Fruit fly (Drosophila melanogaster) whole organism, embryonic: ENCODE measurements around the gene Spn28B.

Experiments used
- Atf-2 ChIP-seq: fragments of 200-800 bp; sonication (Bioruptor generic); optimal IDR thresholded peaks from 2 replicates; lab custom pipeline; 2016; ENCODE audit warnings: missing biosample characterization, missing genetic modification characterization
- BEAF-32 ChIP-seq: fragments of 200-800 bp; sonication (Bioruptor generic); optimal IDR thresholded peaks from 3 replicates; lab custom pipeline; 2017; ENCODE audit warnings: missing biosample characterization, missing genetic modification characterization, mild to moderate bottlenecking, moderate library complexity, missing genetic modification reagents
- CG10209 ChIP-seq: fragments of 200-800 bp; sonication (Bioruptor generic); optimal IDR thresholded peaks from 3 replicates; lab custom pipeline; 2017; ENCODE audit warnings: missing biosample characterization, mild to moderate bottlenecking, missing genetic modification characterization, missing genetic modification reagents
- CG10321 ChIP-seq: fragments of 200-800 bp; sonication (Bioruptor generic); IDR thresholded peaks from 2 replicates; pipeline ENCODE4 v1.3.6; 2022; ENCODE audit warnings: missing biosample characterization, missing genetic modification characterization
- CG12942 ChIP-seq: fragments of 200-800 bp; sonication (Bioruptor generic); optimal IDR thresholded peaks from 3 replicates; lab custom pipeline; 2016; ENCODE audit warnings: missing biosample characterization, missing genetic modification characterization
- CG14710 ChIP-seq: fragments of 200-800 bp; sonication (Bioruptor generic); optimal IDR thresholded peaks from 3 replicates; lab custom pipeline; 2019; ENCODE audit warnings: missing biosample characterization, mild to moderate bottlenecking, missing genetic modification characterization, moderate library complexity
- CG14965 ChIP-seq: fragments of 200-800 bp; sonication (Bioruptor generic); optimal IDR thresholded peaks from 2 replicates; lab custom pipeline; 2016; ENCODE audit warnings: missing biosample characterization, missing genetic modification characterization, borderline replicate concordance
- CG1602 ChIP-seq: fragments of 200-800 bp; sonication (Bioruptor generic); optimal IDR thresholded peaks from 3 replicates; lab custom pipeline; 2016; ENCODE audit warnings: missing biosample characterization, missing genetic modification characterization
- CG17186 ChIP-seq: fragments of 200-800 bp; sonication (Bioruptor generic); optimal IDR thresholded peaks from 3 replicates; lab custom pipeline; 2017; ENCODE audit warnings: missing biosample characterization, missing genetic modification reagents, missing genetic modification characterization
- CG17612 ChIP-seq: fragments of 200-800 bp; sonication (Bioruptor generic); IDR thresholded peaks from 2 replicates; pipeline ENCODE4 v1.3.6; 2022; ENCODE audit warnings: missing biosample characterization, missing genetic modification characterization
- CG17829 ChIP-seq: fragments of 200-800 bp; optimal IDR thresholded peaks from 2 replicates; lab custom pipeline; 2019; ENCODE audit warnings: missing biosample characterization, mild to moderate bottlenecking, missing genetic modification characterization, moderate library complexity
- CG31365 ChIP-seq: fragments of 200-800 bp; sonication (Bioruptor generic); optimal IDR thresholded peaks from 2 replicates; lab custom pipeline; 2018; ENCODE audit warnings: missing biosample characterization, mild to moderate bottlenecking, missing genetic modification characterization
- CG3838 ChIP-seq: fragments of 200-800 bp; sonication (Bioruptor generic); optimal IDR thresholded peaks from 3 replicates; lab custom pipeline; 2016; ENCODE audit warnings: missing biosample characterization, missing genetic modification characterization
- CG4282 ChIP-seq: fragments of 200-800 bp; sonication (Bioruptor generic); optimal IDR thresholded peaks from 2 replicates; lab custom pipeline; 2016; ENCODE audit warnings: missing biosample characterization, missing genetic modification characterization
- CG4328 ChIP-seq: fragments of 200-800 bp; sonication (Bioruptor generic); optimal IDR thresholded peaks from 3 replicates; lab custom pipeline; 2017; ENCODE audit warnings: missing biosample characterization, missing genetic modification reagents, missing genetic modification characterization
- CG5180 ChIP-seq: fragments of 200-800 bp; sonication (Bioruptor generic); optimal IDR thresholded peaks from 3 replicates; lab custom pipeline; 2017; ENCODE audit warnings: missing biosample characterization, missing genetic modification characterization, mild to moderate bottlenecking, moderate library complexity, missing genetic modification reagents
- CG5953 ChIP-seq: fragments of 200-800 bp; sonication (Bioruptor generic); IDR thresholded peaks from 2 replicates; pipeline ENCODE4 v1.3.6; 2022; ENCODE audit warnings: missing biosample characterization, missing genetic modification characterization
- CG8478 ChIP-seq: fragments of >200 bp; optimal IDR thresholded peaks from 2 replicates; lab custom pipeline; 2018
- CoRest ChIP-seq: fragments of 200-800 bp; sonication (Bioruptor generic); optimal IDR thresholded peaks from 3 replicates; lab custom pipeline; 2018; ENCODE audit warnings: missing biosample characterization, mild to moderate bottlenecking, missing genetic modification characterization, moderate library complexity
- ERR ChIP-seq: fragments of 200-800 bp; sonication (Bioruptor generic); optimal IDR thresholded peaks from 2 replicates; lab custom pipeline; 2016; ENCODE audit warnings: missing biosample characterization, missing genetic modification characterization
- H15 ChIP-seq: fragments of 200-800 bp; sonication (Bioruptor generic); IDR thresholded peaks from 3 replicates; pipeline ENCODE4 v1.3.6; 2022; ENCODE audit warnings: missing biosample characterization, missing genetic modification characterization
- Hey ChIP-seq: fragments of 200-800 bp; sonication (Bioruptor generic); optimal IDR thresholded peaks from 3 replicates; lab custom pipeline; 2018; ENCODE audit warnings: missing biosample characterization, mild to moderate bottlenecking, missing genetic modification characterization
- HmgZ ChIP-seq: fragments of 200-800 bp; sonication (Bioruptor generic); optimal IDR thresholded peaks from 2 replicates; lab custom pipeline; 2018; ENCODE audit warnings: missing biosample characterization, mild to moderate bottlenecking, missing genetic modification characterization
- Hmr ChIP-seq: fragments of 200-800 bp; sonication (Bioruptor generic); optimal IDR thresholded peaks from 3 replicates; lab custom pipeline; 2017; ENCODE audit warnings: mild to moderate bottlenecking, missing biosample characterization, missing genetic modification reagents, missing genetic modification characterization
- Hr78 ChIP-seq, 2 experiments: fragments of 200-800 bp in 1 of 2; fragments of >200 bp in 1 of 2; sonication (Bioruptor generic) in 1 of 2; optimal IDR thresholded peaks; 2 replicates each; lab custom pipeline; 2017 to 2019; ENCODE audit warnings: missing biosample characterization in 2 of 2, missing genetic modification characterization in 2 of 2, mild to moderate bottlenecking in 1 of 2, moderate library complexity in 1 of 2
- Med ChIP-seq: fragments of 200-800 bp; sonication (Bioruptor generic); peaks from one replicate; lab custom pipeline; 2016; ENCODE audit warnings: missing biosample characterization, missing genetic modification characterization, mild to moderate bottlenecking, inconsistent platforms, moderate library complexity
- Meics ChIP-seq: fragments of 200-800 bp; sonication (Bioruptor generic); optimal IDR thresholded peaks from 2 replicates; lab custom pipeline; 2017; ENCODE audit warnings: missing biosample characterization, mild to moderate bottlenecking, missing genetic modification characterization
- Nf-YB ChIP-seq: fragments of 200-800 bp; sonication (Bioruptor generic); optimal IDR thresholded peaks from 3 replicates; lab custom pipeline; 2019; ENCODE audit warnings: missing biosample characterization, mild to moderate bottlenecking, missing genetic modification characterization, moderate library complexity
- PHDP ChIP-seq: fragments of 200-800 bp; sonication (Bioruptor generic); optimal IDR thresholded peaks from 3 replicates; lab custom pipeline; 2018; ENCODE audit warnings: missing biosample characterization, mild to moderate bottlenecking, missing genetic modification characterization, moderate library complexity
- Ptx1 ChIP-seq: fragments of 200-800 bp; sonication (Bioruptor generic); IDR thresholded peaks from 2 replicates; pipeline ENCODE4 v1.3.6; 2022; ENCODE audit warnings: missing biosample characterization, missing genetic modification characterization
- Usf ChIP-seq: fragments of 200-800 bp; sonication (Bioruptor generic); optimal IDR thresholded peaks from 2 replicates; lab custom pipeline; 2017; ENCODE audit warnings: missing genotype, missing biosample characterization, missing genetic modification characterization
- Xrp1 ChIP-seq: fragments of 200-800 bp; sonication (Bioruptor generic); IDR thresholded peaks from 2 replicates; pipeline ENCODE4 v1.3.6; 2022; ENCODE audit warnings: missing biosample characterization, missing genetic modification characterization
- ara ChIP-seq: fragments of 200-800 bp; sonication (Bioruptor generic); IDR thresholded peaks from 2 replicates; pipeline ENCODE4 v1.3.6; 2022; ENCODE audit warnings: missing biosample characterization, missing genetic modification characterization
- az2 ChIP-seq: fragments of 200-800 bp; sonication (Bioruptor generic); optimal IDR thresholded peaks from 3 replicates; lab custom pipeline; 2016; ENCODE audit warnings: missing biosample characterization, missing genetic modification characterization
- btn ChIP-seq: fragments of 200-800 bp; sonication (Bioruptor generic); optimal IDR thresholded peaks from 2 replicates; lab custom pipeline; 2016; ENCODE audit warnings: missing biosample characterization, missing genetic modification characterization
- chinmo ChIP-seq: fragments of 200-800 bp; sonication (Bioruptor generic); IDR thresholded peaks from 4 replicates; pipeline ENCODE4 v1.3.6; 2022; ENCODE audit warnings: missing biosample characterization, missing genetic modification characterization; ENCODE audit not compliant: partially characterized antibody
- fd96Cb ChIP-seq: fragments of 200-800 bp; sonication (Bioruptor generic); optimal IDR thresholded peaks from 2 replicates; lab custom pipeline; 2018; ENCODE audit warnings: missing biosample characterization, mild to moderate bottlenecking, missing genetic modification characterization, moderate library complexity
- gce ChIP-seq: fragments of 200-800 bp; sonication (Bioruptor generic); IDR thresholded peaks from 3 replicates; pipeline ENCODE4 v1.3.6; 2022; ENCODE audit warnings: missing biosample characterization, missing genetic modification characterization
- hb ChIP-seq: fragments of 200-800 bp; sonication (Bioruptor generic); IDR thresholded peaks from 3 replicates; pipeline ENCODE4 v1.3.6; 2022; ENCODE audit warnings: missing biosample characterization, missing genetic modification characterization; ENCODE audit not compliant: partially characterized antibody
- hbn ChIP-seq: fragments of 200-800 bp; sonication (Bioruptor generic); IDR thresholded peaks from 2 replicates; pipeline ENCODE4 v1.3.6; 2022; ENCODE audit warnings: missing biosample characterization, missing genetic modification characterization; ENCODE audit not compliant: partially characterized antibody
- hth ChIP-seq: fragments of >200 bp; optimal IDR thresholded peaks from 2 replicates; lab custom pipeline; 2017; ENCODE audit warnings: inconsistent platforms
- inv ChIP-seq: fragments of 200-800 bp; sonication (Bioruptor generic); IDR thresholded peaks from 2 replicates; pipeline ENCODE4 v1.3.6; 2022; ENCODE audit warnings: missing biosample characterization, missing genetic modification characterization; ENCODE audit not compliant: partially characterized antibody
- nerfin-2 ChIP-seq: fragments of 200-800 bp; sonication (Bioruptor generic); IDR thresholded peaks from 2 replicates; pipeline ENCODE4 v1.3.6; 2022; ENCODE audit warnings: missing biosample characterization, missing genetic modification characterization; ENCODE audit not compliant: partially characterized antibody
- onecut ChIP-seq: fragments of 200-800 bp; sonication (Bioruptor generic); IDR thresholded peaks from 2 replicates; pipeline ENCODE4 v1.3.6; 2022; ENCODE audit warnings: missing biosample characterization, missing genetic modification characterization
- p53 ChIP-seq: fragments of 200-800 bp; sonication (Bioruptor generic); optimal IDR thresholded peaks from 2 replicates; lab custom pipeline; 2016; ENCODE audit warnings: missing biosample characterization, missing genetic modification characterization
- pros ChIP-seq: fragments of 200-800 bp; sonication (Bioruptor generic); optimal IDR thresholded peaks from 3 replicates; lab custom pipeline; 2019; ENCODE audit warnings: missing biosample characterization, mild to moderate bottlenecking, missing genetic modification characterization, moderate library complexity
- ro ChIP-seq: fragments of 200-800 bp; sonication (Bioruptor generic); IDR thresholded peaks from 2 replicates; pipeline ENCODE4 v1.3.6; 2022; ENCODE audit warnings: missing biosample characterization, missing genetic modification characterization
- schlank ChIP-seq: fragments of 200-800 bp; sonication (Bioruptor generic); optimal IDR thresholded peaks from 2 replicates; lab custom pipeline; 2018; ENCODE audit warnings: missing biosample characterization, mild to moderate bottlenecking, missing genetic modification characterization
- ssp ChIP-seq: fragments of 200-800 bp; sonication (Bioruptor generic); IDR thresholded peaks from 2 replicates; pipeline ENCODE4 v1.3.6; 2022; ENCODE audit warnings: missing biosample characterization, missing genetic modification characterization
- ttk ChIP-seq: fragments of 200-800 bp; sonication (Bioruptor generic); IDR thresholded peaks from 2 replicates; pipeline ENCODE4 v2.1.2; 2022; ENCODE audit warnings: missing biosample characterization, missing genetic modification characterization
- twi ChIP-seq: fragments of 200-800 bp; optimal IDR thresholded peaks from 2 replicates; lab custom pipeline; 2019; ENCODE audit warnings: missing biosample characterization, mild to moderate bottlenecking, missing genetic modification characterization, moderate library complexity

Spn28B gene

dm6 chr2L:7534917-7535316 is 46.8 kb upstream of the Spn28B start (continued):
- TF ChIP-seq CG14710 (tag; lab: Kevin White, UChicago) = peak; percentile 56
- peak; percentile 62 for TF ChIP-seq CG12942 (GFP tag; lab: Kevin White, UChicago)
- 0 out of 2 replicates have a peak, but pooled peaks have one; percentile 42 for TF ChIP-seq ro (GFP tag; lab: Robert Waterston, UW)
- TF ChIP-seq Xrp1 (GFP tag; lab: Robert Waterston, UW) = peak; percentile 62
- no peak for TF ChIP-seq Hey
- TF ChIP-seq hth (lab: Kevin White, UChicago) = no peak
- no peak for TF ChIP-seq hbn (GFP tag; lab: Robert Waterston, UW)
- TF ChIP-seq CG5180 (GFP tag; lab: Kevin White, UChicago) = peak; percentile 64
- peak; percentile 87 for TF ChIP-seq onecut (GFP tag; lab: Robert Waterston, UW)
- TF ChIP-seq CG10321 = no peak
- peak; percentile 57 for TF ChIP-seq p53 (GFP tag; lab: Kevin White, UChicago)
- peak; percentile 78 for TF ChIP-seq CG31365 (tag; lab: Kevin White, UChicago)
- no peak for TF ChIP-seq nerfin-2 (GFP tag; lab: Robert Waterston, UW)
- TF ChIP-seq ara (GFP tag; lab: Robert Waterston, UW) = peak; percentile 76
- TF ChIP-seq CG17612 (GFP tag; lab: Robert Waterston, UW) = peak; percentile 75
- no peak for TF ChIP-seq CG3838 (GFP tag; lab: Kevin White, UChicago)
- peak; percentile 18 for TF ChIP-seq CG4282 (GFP tag; lab: Kevin White, UChicago)
- TF ChIP-seq BEAF-32 (GFP tag; lab: Kevin White, UChicago) = peak; percentile 2
- no peak for TF ChIP-seq hb
- peak; percentile 74 for TF ChIP-seq Atf-2 (GFP tag; lab: Kevin White, UChicago)
- TF ChIP-seq PHDP (tag; lab: Kevin White, UChicago) = peak; percentile 72
- peak; percentile 59; the same call in 1 of the 2 replicates for TF ChIP-seq ttk
- TF ChIP-seq Hmr (GFP tag; lab: Kevin White, UChicago) = peak; percentile 86
- TF ChIP-seq schlank (tag; lab: Kevin White, UChicago) = peak; percentile 27
- TF ChIP-seq Usf (GFP tag; lab: Kevin White, UChicago) = peak; percentile 44
- TF ChIP-seq chinmo (GFP tag; lab: Robert Waterston, UW) = peak; percentile 71; the same call in 3 of the 4 replicates
- no peak for TF ChIP-seq CG8478 (lab: Kevin White, UChicago)
- peak; percentile 71 for TF ChIP-seq CoRest (tag; lab: Kevin White, UChicago)
- TF ChIP-seq twi (tag; lab: Kevin White, UChicago) = peak; percentile 53
- TF ChIP-seq inv (GFP tag; lab: Robert Waterston, UW) = no peak
- peak; percentile 88 for TF ChIP-seq CG17829 (tag; lab: Kevin White, UChicago)
- no peak for TF ChIP-seq ERR
- TF ChIP-seq CG1602 (GFP tag; lab: Kevin White, UChicago) = peak; percentile 82
- peak; percentile 79 for TF ChIP-seq H15 (GFP tag; lab: Robert Waterston, UW)
- peak; percentile 43 for TF ChIP-seq CG4328
- peak; percentile 74 for TF ChIP-seq CG10209 (GFP tag; lab: Kevin White, UChicago)
- TF ChIP-seq Nf-YB (GFP tag; lab: Kevin White, UChicago) = peak; percentile 27
- TF ChIP-seq Hr78 (GFP tag; optimal IDR thresholded peaks at IDR 0.05; lab: Kevin White, UChicago) = no peak
- peak; percentile 88 for TF ChIP-seq gce (GFP tag; lab: Robert Waterston, UW)
- TF ChIP-seq HmgZ (tag; lab: Kevin White, UChicago) = peak; percentile 81
- peak; percentile 62 for TF ChIP-seq ssp (GFP tag; lab: Robert Waterston, UW)
- TF ChIP-seq btn (GFP tag; lab: Kevin White, UChicago) = peak; percentile 60
- TF ChIP-seq Meics = peak; percentile 82
- peak; percentile 82 for TF ChIP-seq Ptx1
- peak; percentile 88 for TF ChIP-seq az2 (GFP tag; lab: Kevin White, UChicago)
- peak; percentile 20 for TF ChIP-seq CG14965
- TF ChIP-seq CG17186 (GFP tag; lab: Kevin White, UChicago) = peak; percentile 29
- no peak for TF ChIP-seq pros (GFP tag; lab: Kevin White, UChicago)
- TF ChIP-seq fd96Cb (tag; lab: Kevin White, UChicago) = peak; percentile 58
- TF ChIP-seq Med (GFP tag; lab: Kevin White, UChicago) = peak; percentile 98
- peak; percentile 59 for TF ChIP-seq CG5953 (GFP tag; lab: Robert Waterston, UW)
